Worm (Caenorhabditis elegans) whole organism, L1 larva: ENCODE measurements around the gene ZC262.4.

Source experiments
- C04F5.9 ChIP-seq: sonication (generic microtip); optimal IDR thresholded peaks from 2 replicates; lab custom pipeline; 2016; ENCODE audit warnings: missing genetic modification characterization, missing compliant biosample characterization
- C34B4.2 ChIP-seq: sonication (generic microtip); optimal IDR thresholded peaks from 2 replicates; lab custom pipeline; 2017; ENCODE audit warnings: mild to moderate bottlenecking, missing genetic modification characterization, missing compliant biosample characterization
- ama-1 ChIP-seq: fragments of 150-350 bp; optimal IDR thresholded peaks from 2 replicates; lab custom pipeline; 2014
- ceh-82 ChIP-seq, 3 experiments: fragments of 150-350 bp in 1 of 3; sonication (generic microtip) in 2 of 3; optimal IDR thresholded peaks; 2 replicates each; lab custom pipeline; 2014 to 2017; ENCODE audit warnings: missing biosample characterization in 3 of 3, missing genetic modification characterization in 3 of 3
- efl-3 ChIP-seq: fragments of 200-800 bp; sonication (Bioruptor generic); optimal IDR thresholded peaks from 2 replicates; lab custom pipeline; 2018; ENCODE audit warnings: mild to moderate bottlenecking, missing genetic modification characterization, missing compliant biosample characterization
- egl-13 ChIP-seq: sonication (generic microtip); optimal IDR thresholded peaks from 2 replicates; lab custom pipeline; 2016; ENCODE audit warnings: missing genotype, missing genetic modification reagents, missing genetic modification characterization, missing compliant biosample characterization
- lin-13 ChIP-seq: fragments of 150-350 bp; optimal IDR thresholded peaks from 2 replicates; lab custom pipeline; 2014; ENCODE audit warnings: missing biosample characterization, missing genetic modification reagents, missing genetic modification characterization
- nhr-237 ChIP-seq: fragments of 150-350 bp; optimal IDR thresholded peaks from 2 replicates; lab custom pipeline; 2014; ENCODE audit warnings: missing biosample characterization, missing genetic modification characterization
- rnt-1 ChIP-seq: sonication (generic microtip); optimal IDR thresholded peaks from 2 replicates; lab custom pipeline; 2016; ENCODE audit warnings: mild to moderate bottlenecking, missing genetic modification characterization, moderate library complexity, missing compliant biosample characterization
- tbx-2 ChIP-seq: sonication (generic microtip); optimal IDR thresholded peaks from 2 replicates; lab custom pipeline; 2016; ENCODE audit warnings: missing genetic modification characterization, missing compliant biosample characterization
- unc-62 ChIP-seq: fragments of 150-350 bp; optimal IDR thresholded peaks from 2 replicates; lab custom pipeline; 2014; ENCODE audit warnings: missing biosample characterization, missing genetic modification reagents, missing genetic modification characterization
- ztf-11 ChIP-seq, 2 experiments: sonication (generic microtip); optimal IDR thresholded peaks; 2 replicates each; lab custom pipeline; 2016 to 2017; ENCODE audit warnings: missing genetic modification characterization in 2 of 2, missing biosample characterization in 1 of 2, missing compliant biosample characterization in 1 of 2

DNA sequence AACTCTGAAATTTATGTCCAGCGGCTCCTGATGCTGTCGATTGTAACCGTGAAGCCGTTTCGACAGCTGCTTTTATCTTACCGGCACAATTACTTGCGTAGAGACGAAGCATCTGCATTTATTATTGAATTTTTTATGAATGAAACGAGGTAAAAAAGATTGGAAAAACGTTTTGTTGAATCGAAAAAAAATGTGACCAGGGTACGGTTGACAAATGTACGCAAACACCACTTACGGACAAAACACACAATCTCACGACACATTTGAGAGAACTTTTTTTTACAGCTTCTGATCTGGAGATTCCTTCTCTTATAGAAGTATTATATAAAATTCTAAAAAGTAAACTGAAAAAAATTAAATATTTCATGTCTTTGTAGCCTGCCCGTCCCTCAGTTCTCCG lies 2.6 kb downstream of the ZC262.4 start, which contains the start of the genes mrps-18A and ZC262.2:
- TF ChIP-seq unc-62: no peak
- TF ChIP-seq efl-3: no peak
- peak; percentile 0 for TF ChIP-seq tbx-2
- TF ChIP-seq ceh-82 (tag; optimal IDR thresholded peaks at IDR 0.05; lab: Kevin White, UChicago): peak in 1 of 3 experiments; percentile 28
- no peak for TF ChIP-seq lin-13 (GFP tag; lab: Kevin White, UChicago)
- TF ChIP-seq C34B4.2: no peak
- TF ChIP-seq rnt-1 (tag; lab: Kevin White, UChicago): peak; percentile 10
- TF ChIP-seq ztf-11 (tag; optimal IDR thresholded peaks at IDR 0.05; lab: Kevin White, UChicago): no peak
- no peak for TF ChIP-seq nhr-237
- TF ChIP-seq egl-13 (tag; lab: Kevin White, UChicago): no peak
- no peak for TF ChIP-seq ama-1 (lab: Kevin White, UChicago)
- peak; percentile 27 for TF ChIP-seq C04F5.9 (tag; lab: Kevin White, UChicago)
